Fruit fly (Drosophila melanogaster): ENCODE data around the gene NPFR.

DNA sequence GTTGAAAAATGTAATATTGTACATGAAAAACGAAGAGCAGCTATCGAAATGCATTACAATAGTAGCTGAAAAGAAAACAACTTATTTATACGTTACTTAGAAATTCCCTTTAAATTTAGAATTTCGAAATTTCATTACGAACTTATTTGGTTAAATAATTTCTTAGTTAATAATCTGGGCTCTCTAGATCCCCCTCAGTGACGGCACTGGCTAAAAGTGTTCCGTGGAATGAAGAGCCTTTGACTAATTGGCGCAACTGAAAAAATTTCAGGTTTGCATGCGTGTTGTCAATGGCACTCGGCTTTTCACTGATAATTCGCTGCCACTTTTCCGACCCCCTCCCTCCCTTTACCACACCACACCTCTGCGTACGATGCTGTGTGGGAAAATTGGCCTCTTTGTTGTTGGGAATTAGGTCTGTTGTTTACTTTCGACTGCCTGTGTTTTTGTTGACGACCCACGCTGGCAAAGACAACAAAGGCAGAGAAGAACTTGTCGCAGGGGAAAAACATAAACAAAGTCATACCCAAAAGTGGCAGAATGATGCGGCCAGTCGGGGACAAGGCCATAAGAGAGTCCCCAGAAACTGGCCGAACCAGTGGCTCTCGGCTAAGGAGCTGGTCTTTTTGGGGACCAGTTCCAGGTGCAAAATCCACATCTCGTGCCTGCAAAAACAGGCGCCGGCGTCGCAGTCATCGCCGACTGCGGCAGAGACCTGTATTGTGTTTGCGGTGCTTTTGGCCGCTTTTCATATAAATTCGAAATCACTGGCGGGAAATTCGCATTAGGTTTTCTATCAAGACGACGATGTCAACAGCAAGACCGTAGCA is 28.2 kb downstream of the NPFR start, which contains the start of gene Osi3:
- TF ChIP-seq Asciz (GFP tag; optimal IDR thresholded peaks at IDR 0.05) (no peak), crp (GFP tag; optimal IDR thresholded peaks at IDR 0.05) (no peak)

Measured in whole organism, embryonic.